Worm (Caenorhabditis elegans) whole organism, midembryonic: ENCODE measurements around the gene C26F1.1.

Source experiments
- flt-1 ChIP-seq: fragments of 200-800 bp; sonication (Bioruptor generic); IDR thresholded peaks from 2 replicates; pipeline ENCODE4 v1.3.6; 2022; ENCODE audit warnings: missing genetic modification characterization, missing compliant biosample characterization
- klf-2 ChIP-seq: fragments of 200-800 bp; sonication (Bioruptor generic); conservative IDR thresholded peaks from 2 replicates; pipeline ENCODE4 v1.3.6; 2022; ENCODE audit warnings: missing genetic modification reagents, missing genetic modification characterization, missing compliant biosample characterization
- med-1 ChIP-seq: sonication (generic microtip); optimal IDR thresholded peaks from 2 replicates; lab custom pipeline; 2017; ENCODE audit warnings: missing genetic modification characterization, mild to moderate bottlenecking, missing compliant biosample characterization, antibody characterized with exemption, missing genetic modification reagents; ENCODE audit not compliant: insufficient read depth
- tab-1 ChIP-seq: fragments of 200-800 bp; sonication (Bioruptor generic); IDR thresholded peaks from 2 replicates; pipeline ENCODE4 v1.3.6; 2022; ENCODE audit warnings: missing genetic modification characterization, missing compliant biosample characterization

DNA sequence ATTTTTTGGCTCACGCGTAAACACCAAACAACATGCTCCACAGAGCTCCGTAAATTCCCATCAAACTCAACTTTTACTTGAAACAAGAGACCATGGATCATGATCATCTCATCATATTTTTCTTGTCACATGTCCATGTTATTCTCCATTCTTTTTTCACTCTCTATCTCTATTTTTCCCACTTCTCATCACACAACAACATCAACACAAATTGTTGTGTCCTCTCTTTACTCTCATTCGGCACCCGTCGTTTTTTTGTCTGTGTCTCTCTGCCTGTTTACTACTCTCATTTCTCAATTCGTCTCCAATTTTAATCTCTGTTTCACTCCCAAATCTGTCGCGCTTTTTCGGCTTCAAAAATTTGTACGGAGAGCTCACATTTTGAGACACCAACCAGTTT is 25.9 kb upstream of the C26F1.1 start:
- TF ChIP-seq med-1 (GFP tag; lab: Kevin White, UChicago) = no peak
- no peak for TF ChIP-seq flt-1 (GFP tag; lab: Robert Waterston, UW)
- TF ChIP-seq tab-1 = no peak
- TF ChIP-seq klf-2 (GFP tag; lab: Robert Waterston, UW) = no peak
